Worm (Caenorhabditis elegans) whole organism, mixed stage, embryonic: Measurements from ENCODE around the gene F26D11.2.

Experiments used
- bed-3 ChIP-seq: fragments of 200-800 bp; sonication (Bioruptor generic); optimal IDR thresholded peaks from 3 replicates; lab custom pipeline; 2018; ENCODE audit warnings: mild to moderate bottlenecking, missing genetic modification characterization, moderate library complexity, missing compliant biosample characterization
- blmp-1 ChIP-seq: fragments of 150-350 bp; optimal IDR thresholded peaks from 2 replicates; lab custom pipeline; 2014; ENCODE audit warnings: missing biosample characterization, missing genetic modification characterization
- ceh-39 ChIP-seq: fragments of 150-350 bp; optimal IDR thresholded peaks from 2 replicates; lab custom pipeline; 2014; ENCODE audit warnings: missing biosample characterization, missing genetic modification characterization
- ceh-43 ChIP-seq: fragments of 200-800 bp; sonication (Bioruptor generic); optimal IDR thresholded peaks from 2 replicates; lab custom pipeline; 2018; ENCODE audit warnings: mild to moderate bottlenecking, missing genetic modification characterization, moderate library complexity, missing compliant biosample characterization
- ces-1 ChIP-seq: fragments of 150-350 bp; optimal IDR thresholded peaks from 2 replicates; lab custom pipeline; 2014; ENCODE audit warnings: missing biosample characterization, missing genetic modification reagents, missing genetic modification characterization
- cnd-1 ChIP-seq: fragments of 200-800 bp; sonication (Bioruptor generic); optimal IDR thresholded peaks from 2 replicates; lab custom pipeline; 2018; ENCODE audit warnings: mild to moderate bottlenecking, missing genetic modification characterization, missing compliant biosample characterization
- drap-1 ChIP-seq: fragments of 200-800 bp; sonication (Bioruptor generic); optimal IDR thresholded peaks from 3 replicates; lab custom pipeline; 2018; ENCODE audit warnings: mild to moderate bottlenecking, missing genetic modification characterization, missing compliant biosample characterization
- elt-1 ChIP-seq: sonication (generic microtip); optimal IDR thresholded peaks from 2 replicates; lab custom pipeline; 2017; ENCODE audit warnings: missing genetic modification characterization, mild to moderate bottlenecking, missing compliant biosample characterization, antibody characterized with exemption, moderate library complexity, borderline replicate concordance; ENCODE audit not compliant: insufficient read depth
- elt-3 ChIP-seq: fragments of 150-350 bp; optimal IDR thresholded peaks from 2 replicates; lab custom pipeline; 2014; ENCODE audit warnings: missing biosample characterization, missing genetic modification characterization
- flh-1 ChIP-seq: fragments of 200-800 bp; sonication (Bioruptor generic); optimal IDR thresholded peaks from 2 replicates; lab custom pipeline; 2018; ENCODE audit warnings: mild to moderate bottlenecking, missing genetic modification characterization, moderate library complexity, missing compliant biosample characterization
- ham-2 ChIP-seq: fragments of 200-800 bp; sonication (Bioruptor generic); optimal IDR thresholded peaks from 2 replicates; lab custom pipeline; 2018; ENCODE audit warnings: mild to moderate bottlenecking, missing genetic modification characterization, missing compliant biosample characterization
- hlh-1 ChIP-seq: fragments of 150-350 bp; optimal IDR thresholded peaks from 2 replicates; lab custom pipeline; 2014; ENCODE audit warnings: missing biosample characterization, missing genetic modification reagents, missing genetic modification characterization
- lin-13 ChIP-seq: fragments of 150-350 bp; optimal IDR thresholded peaks from 2 replicates; lab custom pipeline; 2014; ENCODE audit warnings: missing biosample characterization, missing genetic modification characterization
- lin-32 ChIP-seq: fragments of 200-800 bp; sonication (Bioruptor generic); optimal IDR thresholded peaks from 2 replicates; lab custom pipeline; 2018; ENCODE audit warnings: mild to moderate bottlenecking, missing genetic modification characterization, missing compliant biosample characterization
- lsy-2 ChIP-seq: fragments of 150-350 bp; optimal IDR thresholded peaks from 2 replicates; lab custom pipeline; 2014; ENCODE audit warnings: missing biosample characterization, missing genetic modification characterization
- mab-5 ChIP-seq: fragments of 150-350 bp; optimal IDR thresholded peaks from 2 replicates; lab custom pipeline; 2014; ENCODE audit warnings: missing biosample characterization, missing genetic modification characterization
- mep-1 ChIP-seq: fragments of 150-350 bp; optimal IDR thresholded peaks from 2 replicates; lab custom pipeline; 2017; ENCODE audit warnings: missing biosample characterization, missing genetic modification reagents, missing genetic modification characterization, inconsistent platforms
- mls-2 ChIP-seq: sonication (generic microtip); optimal IDR thresholded peaks from 2 replicates; lab custom pipeline; 2016; ENCODE audit warnings: mild to moderate bottlenecking, missing genetic modification characterization, moderate library complexity, missing compliant biosample characterization
- nhr-12 ChIP-seq: fragments of 150-350 bp; optimal IDR thresholded peaks from 2 replicates; lab custom pipeline; 2014; ENCODE audit warnings: missing biosample characterization, missing genetic modification characterization
- nhr-2 ChIP-seq: fragments of 150-350 bp; optimal IDR thresholded peaks from 2 replicates; lab custom pipeline; 2014; ENCODE audit warnings: missing biosample characterization, missing genetic modification characterization
- nhr-28 ChIP-seq: fragments of 150-350 bp; optimal IDR thresholded peaks from 2 replicates; lab custom pipeline; 2014; ENCODE audit warnings: missing biosample characterization, missing genetic modification characterization
- pha-4 ChIP-seq: fragments of 150-350 bp; optimal IDR thresholded peaks from 2 replicates; lab custom pipeline; 2018; ENCODE audit warnings: missing biosample characterization, missing genetic modification reagents, missing genetic modification characterization
- sem-2 ChIP-seq: fragments of 200-800 bp; sonication (Bioruptor generic); optimal IDR thresholded peaks from 2 replicates; lab custom pipeline; 2018; ENCODE audit warnings: mild to moderate bottlenecking, missing genetic modification characterization, missing compliant biosample characterization
- snpc-4 ChIP-seq: fragments of 150-350 bp; optimal IDR thresholded peaks from 2 replicates; lab custom pipeline; 2014; ENCODE audit warnings: missing biosample characterization, missing genetic modification characterization
- sptf-1 ChIP-seq: sonication (generic microtip); optimal IDR thresholded peaks from 2 replicates; lab custom pipeline; 2017; ENCODE audit warnings: mild to moderate bottlenecking, missing genetic modification characterization, moderate library complexity, missing compliant biosample characterization
- tbx-8 ChIP-seq: fragments of 200-800 bp; sonication (Bioruptor generic); optimal IDR thresholded peaks from 2 replicates; lab custom pipeline; 2018; ENCODE audit warnings: mild to moderate bottlenecking, missing genetic modification characterization, moderate library complexity, missing compliant biosample characterization
- unc-39 ChIP-seq: fragments of 150-350 bp; optimal IDR thresholded peaks from 2 replicates; lab custom pipeline; 2014; ENCODE audit warnings: missing biosample characterization, missing genetic modification characterization
- unc-62 ChIP-seq: fragments of 150-350 bp; optimal IDR thresholded peaks from 2 replicates; lab custom pipeline; 2014; ENCODE audit warnings: missing biosample characterization, missing genetic modification reagents, missing genetic modification characterization
- zip-8 ChIP-seq: fragments of 150-350 bp; optimal IDR thresholded peaks from 2 replicates; lab custom pipeline; 2014; ENCODE audit warnings: missing biosample characterization, missing genetic modification characterization
- ztf-11 ChIP-seq: fragments of 150-350 bp; optimal IDR thresholded peaks from 2 replicates; lab custom pipeline; 2014; ENCODE audit warnings: missing biosample characterization, missing genetic modification characterization

The F26D11.2 gene

DNA sequence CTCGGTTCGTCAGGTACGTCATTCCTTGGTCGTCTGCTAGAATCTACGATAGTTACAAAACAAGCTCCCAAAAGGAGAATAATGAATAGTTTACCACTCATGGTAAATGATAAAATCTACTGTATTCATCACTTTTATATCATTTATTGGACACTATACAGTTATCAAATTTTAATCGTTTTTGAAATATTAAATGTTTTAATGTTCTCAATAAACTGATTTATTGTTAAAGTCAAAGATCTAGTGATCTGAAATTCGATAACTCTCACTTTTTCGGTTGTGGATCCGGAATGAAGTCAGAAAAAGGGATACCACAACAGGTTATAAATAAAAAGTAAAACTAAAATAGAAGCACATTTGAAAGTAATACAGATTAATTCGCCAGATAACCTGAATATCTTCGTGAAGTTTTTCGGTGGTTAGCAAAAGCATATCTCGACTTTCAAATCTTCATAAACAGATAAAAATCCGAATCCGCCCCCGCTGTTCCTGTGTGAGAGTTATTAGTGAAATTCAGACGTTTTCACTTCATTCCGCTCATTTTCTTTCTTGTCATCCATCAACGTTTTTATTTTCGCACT lies at the start of gene F26D11.2, which contains the start of gene clec-217:
TSS of gene F26D11.2 (plus strand) at position 531 of the 581 bp plus-strand sequence.
TSS of gene clec-217 (minus strand) at position 101 of the 581 bp plus-strand sequence.
- TF ChIP-seq ztf-11 (tag; lab: Kevin White, UChicago) = no peak
- TF ChIP-seq mls-2 (tag; lab: Kevin White, UChicago) = no peak
- TF ChIP-seq unc-39 (tag; lab: Kevin White, UChicago) = no peak
- TF ChIP-seq unc-62 (GFP tag; lab: Kevin White, UChicago) = no peak
- TF ChIP-seq hlh-1 (tag; lab: Kevin White, UChicago) = no peak
- no peak for TF ChIP-seq lin-13
- no peak for TF ChIP-seq nhr-12 (tag; lab: Kevin White, UChicago)
- no peak for TF ChIP-seq tbx-8 (GFP tag; lab: Kevin White, UChicago)
- no peak for TF ChIP-seq drap-1
- no peak for TF ChIP-seq pha-4 (tag; lab: Kevin White, UChicago)

DNA sequence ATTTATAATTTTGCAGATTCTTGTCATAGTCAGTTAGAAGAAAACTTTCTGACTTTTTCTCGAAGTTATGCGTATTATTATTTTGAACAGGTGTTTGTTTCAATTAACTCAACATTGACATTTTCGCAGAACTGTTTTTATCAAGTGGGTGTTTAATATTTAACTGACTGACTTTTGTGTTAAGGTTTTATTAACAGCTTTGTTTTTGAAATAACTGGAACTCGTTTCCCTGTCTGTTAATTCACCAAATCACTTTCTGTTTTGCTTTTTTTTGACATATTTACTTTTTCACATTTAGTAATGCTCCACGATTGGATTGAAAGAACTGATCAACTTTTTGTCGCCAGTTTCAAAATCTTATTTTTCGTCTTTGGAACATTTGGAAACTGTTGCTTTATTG lies 33.6 kb upstream of the F26D11.2 start, which contains the start of gene srsx-7:
TSS of gene srsx-7 (plus strand) at position 301 of the 400 bp plus-strand sequence.
- TF ChIP-seq sem-2 (GFP tag; lab: Kevin White, UChicago) (no peak), sptf-1 (tag; lab: Kevin White, UChicago) (no peak), mab-5 (tag; lab: Kevin White, UChicago) (no peak), mls-2 (tag; lab: Kevin White, UChicago) (no peak), ham-2 (GFP tag; lab: Kevin White, UChicago) (no peak)

DNA sequence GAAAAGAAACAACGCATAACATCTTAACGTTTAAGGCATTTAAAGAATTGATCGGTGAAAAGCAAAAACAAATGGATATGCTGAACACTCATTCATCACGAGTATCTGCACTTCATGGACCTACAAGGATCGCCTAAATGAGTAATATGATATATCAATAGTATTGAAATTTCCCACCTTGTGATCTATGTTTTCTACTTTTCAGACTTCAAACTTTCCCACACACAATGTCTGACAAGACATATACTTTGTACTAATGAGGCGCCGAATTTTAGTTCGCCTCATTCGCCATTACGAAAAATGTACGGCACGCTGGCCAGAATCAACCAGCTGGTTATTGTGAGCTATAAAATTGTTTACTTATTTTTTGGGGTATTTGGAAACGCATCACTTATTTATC lies 32.3 kb upstream of the F26D11.2 start, which contains the start of gene srsx-6:
TSS of gene srsx-6 (plus strand) at position 301 of the 400 bp plus-strand sequence.
- TF ChIP-seq tbx-8 (GFP tag; lab: Kevin White, UChicago) (no peak), mep-1 (tag; lab: Kevin White, UChicago) (no peak), cnd-1 (tag; lab: Kevin White, UChicago) (no peak), hlh-1 (tag; lab: Kevin White, UChicago) (no peak), elt-3 (tag; lab: Kevin White, UChicago) (no peak), ceh-43 (no peak), ces-1 (GFP tag; lab: Kevin White, UChicago) (no peak), ceh-39 (tag; lab: Kevin White, UChicago) (no peak), nhr-2 (tag; lab: Kevin White, UChicago) (no peak), sem-2 (GFP tag; lab: Kevin White, UChicago) (no peak), bed-3 (GFP tag; lab: Kevin White, UChicago) (no peak), nhr-28 (tag; lab: Kevin White, UChicago) (no peak), flh-1 (GFP tag; lab: Kevin White, UChicago) (no peak), zip-8 (no peak), lsy-2 (tag; lab: Kevin White, UChicago) (no peak), ham-2 (GFP tag; lab: Kevin White, UChicago) (no peak), blmp-1 (tag; lab: Kevin White, UChicago) (no peak), sptf-1 (tag; lab: Kevin White, UChicago) (no peak)

DNA sequence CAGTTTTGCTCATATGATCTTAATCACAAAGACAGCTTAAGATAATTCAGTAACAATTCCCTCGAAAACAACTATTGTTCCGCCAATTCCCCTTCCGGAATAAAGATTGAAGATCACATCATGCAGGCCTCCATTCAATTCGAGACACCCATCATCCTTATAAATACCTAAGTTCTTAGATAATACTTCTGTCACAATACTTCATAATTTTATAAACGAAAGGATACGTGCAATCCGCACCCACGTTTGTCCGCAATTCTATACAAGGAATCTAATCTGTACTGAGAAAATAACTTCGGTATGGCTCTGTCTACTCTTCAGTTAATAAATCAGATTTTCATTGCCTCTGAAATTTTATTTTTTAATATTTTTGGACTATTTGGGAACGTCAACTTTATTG lies 30.4 kb upstream of the F26D11.2 start, which contains the start of gene srsx-5:
TSS of gene srsx-5 (plus strand) at position 301 of the 400 bp plus-strand sequence.
- no peak for TF ChIP-seq unc-39 (tag; lab: Kevin White, UChicago)
- TF ChIP-seq unc-62 (GFP tag; lab: Kevin White, UChicago) = no peak
- no peak for TF ChIP-seq lsy-2 (tag; lab: Kevin White, UChicago)
- TF ChIP-seq bed-3 (GFP tag; lab: Kevin White, UChicago) = no peak
- TF ChIP-seq lin-32 (GFP tag; lab: Kevin White, UChicago) = no peak
- no peak for TF ChIP-seq ham-2 (GFP tag; lab: Kevin White, UChicago)
- TF ChIP-seq ztf-11 (tag; lab: Kevin White, UChicago) = no peak
- no peak for TF ChIP-seq snpc-4 (tag; lab: Kevin White, UChicago)
- TF ChIP-seq nhr-28 (tag; lab: Kevin White, UChicago) = no peak
- no peak for TF ChIP-seq drap-1
- TF ChIP-seq lin-13 = no peak
- no peak for TF ChIP-seq ceh-39 (tag; lab: Kevin White, UChicago)
- TF ChIP-seq elt-1 (tag; lab: Kevin White, UChicago) = no peak
- TF ChIP-seq sptf-1 (tag; lab: Kevin White, UChicago) = no peak
